Fruit fly (Drosophila melanogaster) whole organism, embryonic: ENCODE measurements around the gene Vps2.

ENCODE experiments used
- Ada2b ChIP-seq: fragments of 200-800 bp; sonication (Bioruptor generic); IDR thresholded peaks from 2 replicates; pipeline ENCODE4 v1.3.6; 2022; ENCODE audit warnings: missing biosample characterization, missing genetic modification characterization
- Awh ChIP-seq: fragments of 200-800 bp; sonication (Bioruptor generic); IDR thresholded peaks from 2 replicates; pipeline ENCODE4, ENCODE4 v1.3.6; 2022; ENCODE audit warnings: missing biosample characterization, missing genetic modification characterization
- C15 ChIP-seq: fragments of 200-800 bp; sonication (Bioruptor generic); IDR thresholded peaks from 3 replicates; pipeline ENCODE4 v1.3.6; 2022; ENCODE audit warnings: missing biosample characterization, missing genetic modification characterization
- CG10209 ChIP-seq: fragments of 200-800 bp; sonication (Bioruptor generic); optimal IDR thresholded peaks from 3 replicates; lab custom pipeline; 2017; ENCODE audit warnings: missing biosample characterization, mild to moderate bottlenecking, missing genetic modification characterization, missing genetic modification reagents
- CG10462 ChIP-seq: fragments of 200-800 bp; sonication (Bioruptor generic); optimal IDR thresholded peaks from 2 replicates; lab custom pipeline; 2016; ENCODE audit warnings: missing biosample characterization, missing genetic modification characterization
- CG10543 ChIP-seq: fragments of 200-800 bp; sonication (Bioruptor generic); optimal IDR thresholded peaks from 3 replicates; lab custom pipeline; 2017; ENCODE audit warnings: missing biosample characterization, mild to moderate bottlenecking, missing genetic modification characterization, moderate library complexity
- CG11093 ChIP-seq: fragments of 200-800 bp; sonication (Bioruptor generic); IDR thresholded peaks from 3 replicates; pipeline ENCODE4 v1.3.6; 2022; ENCODE audit warnings: missing biosample characterization, missing genetic modification characterization
- CG12071 ChIP-seq: fragments of 200-800 bp; sonication (Bioruptor generic); optimal IDR thresholded peaks from 3 replicates; lab custom pipeline; 2018; ENCODE audit warnings: missing biosample characterization, mild to moderate bottlenecking, missing genetic modification characterization
- CG1233 ChIP-seq: fragments of 200-800 bp; sonication (Bioruptor generic); optimal IDR thresholded peaks from 4 replicates; lab custom pipeline; 2018; ENCODE audit warnings: missing biosample characterization, mild to moderate bottlenecking, missing genetic modification characterization
- CG13624 ChIP-seq: fragments of 200-800 bp; sonication (Bioruptor generic); optimal IDR thresholded peaks from 2 replicates; lab custom pipeline; 2016; ENCODE audit warnings: missing biosample characterization, missing genetic modification characterization
- CG14965 ChIP-seq: fragments of 200-800 bp; sonication (Bioruptor generic); optimal IDR thresholded peaks from 2 replicates; lab custom pipeline; 2016; ENCODE audit warnings: missing biosample characterization, missing genetic modification characterization, borderline replicate concordance
- CG15269 ChIP-seq: fragments of 200-800 bp; sonication (Bioruptor generic); optimal IDR thresholded peaks from 2 replicates; lab custom pipeline; 2018; ENCODE audit warnings: missing biosample characterization, mild to moderate bottlenecking, missing genetic modification characterization, moderate library complexity
- CG1602 ChIP-seq: fragments of 200-800 bp; sonication (Bioruptor generic); optimal IDR thresholded peaks from 3 replicates; lab custom pipeline; 2016; ENCODE audit warnings: missing biosample characterization, missing genetic modification characterization
- CG16815 ChIP-seq: fragments of 200-800 bp; sonication (Bioruptor generic); optimal IDR thresholded peaks from 3 replicates; lab custom pipeline; 2017; ENCODE audit warnings: missing biosample characterization, mild to moderate bottlenecking, missing genetic modification characterization
- CG16863 ChIP-seq: fragments of 200-800 bp; sonication (Bioruptor generic); optimal IDR thresholded peaks from 3 replicates; lab custom pipeline; 2016; ENCODE audit warnings: missing biosample characterization, missing genetic modification characterization
- CG18599 ChIP-seq: fragments of 200-800 bp; sonication (Bioruptor generic); optimal IDR thresholded peaks from 3 replicates; lab custom pipeline; 2017; ENCODE audit warnings: missing biosample characterization, missing genetic modification characterization, mild to moderate bottlenecking, moderate library complexity, missing genetic modification reagents
- CG30431 ChIP-seq: fragments of 200-800 bp; sonication (Bioruptor generic); optimal IDR thresholded peaks from 2 replicates; lab custom pipeline; 2017; ENCODE audit warnings: missing biosample characterization, missing genetic modification characterization
- CG3847 ChIP-seq: fragments of 200-800 bp; sonication (Bioruptor generic); IDR thresholded peaks from 2 replicates; pipeline ENCODE4 v1.3.6; 2022; ENCODE audit warnings: missing biosample characterization, missing genetic modification characterization
- CG4360 ChIP-seq: fragments of 200-800 bp; sonication (Bioruptor generic); IDR thresholded peaks from 2 replicates; pipeline ENCODE4 v1.3.6; 2022; ENCODE audit warnings: missing biosample characterization, missing genetic modification characterization
- CG8290 ChIP-seq, 3 experiments: fragments of 200-800 bp; sonication (Bioruptor generic); optimal IDR thresholded peaks; 2 replicates each; lab custom pipeline; 2016 to 2019; ENCODE audit warnings: missing biosample characterization in 3 of 3, missing genetic modification characterization in 3 of 3, mild to moderate bottlenecking in 2 of 3, moderate library complexity in 1 of 3
- CrebB ChIP-seq: fragments of 200-800 bp; sonication (Bioruptor generic); optimal IDR thresholded peaks from 3 replicates; lab custom pipeline; 2018; ENCODE audit warnings: missing biosample characterization, mild to moderate bottlenecking, missing genetic modification characterization
- Dip2 ChIP-seq: fragments of 200-800 bp; sonication (Bioruptor generic); IDR thresholded peaks from 2 replicates; pipeline ENCODE4 v1.3.6; 2022; ENCODE audit warnings: missing biosample characterization, missing genetic modification characterization
- Eip74EF ChIP-seq, 2 experiments: fragments of 200-800 bp in 1 of 2; fragments of >200 bp in 1 of 2; sonication (Bioruptor generic) in 1 of 2; optimal IDR thresholded peaks; 2 replicates each; lab custom pipeline; 2017 to 2019; ENCODE audit warnings: missing biosample characterization in 2 of 2, missing genetic modification characterization in 2 of 2, mild to moderate bottlenecking in 1 of 2, moderate library complexity in 1 of 2
- Ets97D ChIP-seq: fragments of 200-800 bp; sonication (Bioruptor generic); optimal IDR thresholded peaks from 3 replicates; lab custom pipeline; 2016; ENCODE audit warnings: missing biosample characterization, missing genetic modification characterization
- HLH3B ChIP-seq: fragments of 200-800 bp; sonication (Bioruptor generic); IDR thresholded peaks from 2 replicates; pipeline ENCODE4 v1.3.6; 2022; ENCODE audit warnings: missing biosample characterization, missing genetic modification characterization
- Hmx ChIP-seq: fragments of 200-800 bp; sonication (Bioruptor generic); optimal IDR thresholded peaks from 2 replicates; lab custom pipeline; 2016; ENCODE audit warnings: missing biosample characterization, missing genetic modification characterization
- Kr ChIP-seq: fragments of 200-800 bp; sonication (Bioruptor generic); optimal IDR thresholded peaks from 2 replicates; lab custom pipeline; 2017; ENCODE audit warnings: missing biosample characterization, mild to moderate bottlenecking, missing genetic modification characterization
- Nf-YC ChIP-seq: fragments of 200-800 bp; optimal IDR thresholded peaks from 3 replicates; lab custom pipeline; 2019; ENCODE audit warnings: missing biosample characterization, mild to moderate bottlenecking, missing genetic modification characterization, moderate library complexity
- Oli ChIP-seq: fragments of 200-800 bp; sonication (Bioruptor generic); optimal IDR thresholded peaks from 2 replicates; lab custom pipeline; 2018; ENCODE audit warnings: missing biosample characterization, mild to moderate bottlenecking, missing genetic modification characterization, moderate library complexity
- Scr ChIP-seq: fragments of 200-800 bp; sonication (Bioruptor generic); IDR thresholded peaks from 2 replicates; pipeline ENCODE4 v1.3.6; 2022; ENCODE audit warnings: missing biosample characterization, missing genetic modification characterization; ENCODE audit not compliant: partially characterized antibody
- Ssrp ChIP-seq: fragments of 200-800 bp; sonication (Bioruptor generic); optimal IDR thresholded peaks from 2 replicates; lab custom pipeline; 2018; ENCODE audit warnings: missing biosample characterization, mild to moderate bottlenecking, missing genetic modification characterization, moderate library complexity
- YL-1 ChIP-seq: fragments of 200-800 bp; sonication (Bioruptor generic); optimal IDR thresholded peaks from 3 replicates; lab custom pipeline; 2017; ENCODE audit warnings: missing biosample characterization, mild to moderate bottlenecking, missing genetic modification characterization
- az2 ChIP-seq: fragments of 200-800 bp; sonication (Bioruptor generic); optimal IDR thresholded peaks from 3 replicates; lab custom pipeline; 2016; ENCODE audit warnings: missing biosample characterization, missing genetic modification characterization
- crp ChIP-seq, 2 experiments: fragments of 200-800 bp; sonication (Bioruptor generic); optimal IDR thresholded peaks; 2 replicates in 1 of 2; 3 replicates in 1 of 2; lab custom pipeline; 2017; ENCODE audit warnings: missing biosample characterization in 2 of 2, missing genetic modification characterization in 2 of 2, mild to moderate bottlenecking in 1 of 2, moderate library complexity in 1 of 2
- dysf ChIP-seq: fragments of 200-800 bp; sonication (Bioruptor generic); IDR thresholded peaks from 3 replicates; pipeline ENCODE4 v1.3.6; 2022; ENCODE audit warnings: missing biosample characterization, missing genetic modification characterization
- exex ChIP-seq: fragments of 200-800 bp; sonication (Bioruptor generic); optimal IDR thresholded peaks from 4 replicates; lab custom pipeline; 2018; ENCODE audit warnings: missing biosample characterization, mild to moderate bottlenecking, missing genetic modification characterization, moderate library complexity
- fu2 ChIP-seq: fragments of 200-800 bp; sonication (Bioruptor generic); optimal IDR thresholded peaks from 2 replicates; lab custom pipeline; 2016; ENCODE audit warnings: missing biosample characterization, missing genetic modification characterization
- grn ChIP-seq: fragments of 200-800 bp; sonication (Bioruptor generic); optimal IDR thresholded peaks from 3 replicates; lab custom pipeline; 2017; ENCODE audit warnings: missing biosample characterization, missing genetic modification characterization
- insv ChIP-seq, 2 experiments: fragments of 200-800 bp; sonication (Bioruptor generic); optimal IDR thresholded peaks; 3 replicates each; lab custom pipeline; 2016 to 2018; ENCODE audit warnings: missing biosample characterization in 2 of 2, missing genetic modification characterization in 2 of 2
- jigr1 ChIP-seq: fragments of 200-800 bp; sonication (Bioruptor generic); IDR thresholded peaks from 3 replicates; pipeline ENCODE4 v1.3.6; 2022; ENCODE audit warnings: missing biosample characterization, missing genetic modification characterization
- pho ChIP-seq: fragments of 200-800 bp; sonication (Bioruptor generic); optimal IDR thresholded peaks from 2 replicates; lab custom pipeline; 2016; ENCODE audit warnings: missing biosample characterization, missing genetic modification characterization
- seq ChIP-seq: fragments of 200-800 bp; sonication (Bioruptor generic); IDR thresholded peaks from 2 replicates; pipeline ENCODE4 v1.3.6; 2022; ENCODE audit warnings: missing biosample characterization, missing genetic modification characterization
- sisA ChIP-seq: fragments of 200-800 bp; sonication (Bioruptor generic); IDR thresholded peaks from 2 replicates; pipeline ENCODE4 v1.3.6; 2022; ENCODE audit warnings: missing biosample characterization, missing genetic modification characterization
- tin ChIP-seq: fragments of 200-800 bp; sonication (Bioruptor generic); optimal IDR thresholded peaks from 3 replicates; lab custom pipeline; 2016; ENCODE audit warnings: missing biosample characterization, missing genetic modification characterization
- tna ChIP-seq: fragments of 200-800 bp; sonication (Bioruptor generic); IDR thresholded peaks from 2 replicates; pipeline ENCODE4 v1.3.6; 2022; ENCODE audit warnings: missing biosample characterization, missing genetic modification characterization; ENCODE audit not compliant: partially characterized antibody
- trem ChIP-seq: fragments of 200-800 bp; optimal IDR thresholded peaks from 3 replicates; lab custom pipeline; 2019; ENCODE audit warnings: missing biosample characterization, mild to moderate bottlenecking, missing genetic modification characterization, moderate library complexity
- usp ChIP-seq: fragments of >200 bp; optimal IDR thresholded peaks from 2 replicates; lab custom pipeline; 2017; ENCODE audit warnings: missing biosample characterization, missing genetic modification characterization

Gene Vps2

dm6 chr3R:26017771-26018731 lies 34.6 kb upstream of the Vps2 start (continued):
- TF ChIP-seq crp (GFP tag; optimal IDR thresholded peaks at IDR 0.05; lab: Kevin White, UChicago): peak in 1 of 2 experiments; percentile 34
- TF ChIP-seq CG13624 (GFP tag; lab: Kevin White, UChicago): no peak
- no peak for TF ChIP-seq exex
- peak; percentile 79 for TF ChIP-seq trem (tag; lab: Kevin White, UChicago)
- TF ChIP-seq sisA (GFP tag; lab: Robert Waterston, UW): peak; percentile 42; the same call in 1 of the 2 replicates
- TF ChIP-seq tna (GFP tag; lab: Robert Waterston, UW): no peak
- TF ChIP-seq insv (GFP tag; optimal IDR thresholded peaks at IDR 0.05; lab: Kevin White, UChicago): peak in 1 of 2 experiments; percentile 81
- peak; percentile 95 for TF ChIP-seq Kr
- TF ChIP-seq Hmx (GFP tag; lab: Kevin White, UChicago): no peak
- TF ChIP-seq seq (GFP tag; lab: Robert Waterston, UW): no peak
- TF ChIP-seq Awh (GFP tag; lab: Robert Waterston, UW): peak; percentile 50
- peak; percentile 83 for TF ChIP-seq CG30431 (GFP tag; lab: Kevin White, UChicago)
- peak; percentile 70 for TF ChIP-seq CG8290 (GFP tag; optimal IDR thresholded peaks at IDR 0.05; lab: Kevin White, UChicago)
- peak in 1 of 2 experiments; percentile 77 for TF ChIP-seq CG8290 (tag; optimal IDR thresholded peaks at IDR 0.05; lab: Kevin White, UChicago)
- peak; percentile 70 for TF ChIP-seq tin (GFP tag; lab: Kevin White, UChicago)
- TF ChIP-seq CG16863 (GFP tag; lab: Kevin White, UChicago): no peak
- peak; percentile 58 for TF ChIP-seq HLH3B
- TF ChIP-seq Oli (tag; lab: Kevin White, UChicago): peak; percentile 88
- 0 out of 3 replicates have a peak, but pooled peaks have one; percentile 30 for TF ChIP-seq CG11093
- no peak for TF ChIP-seq CG14965 (GFP tag; lab: Kevin White, UChicago)
- TF ChIP-seq grn: no peak
- TF ChIP-seq Scr (GFP tag; lab: Robert Waterston, UW): no peak
- peak; percentile 48 for TF ChIP-seq CrebB (tag; lab: Kevin White, UChicago)
- peak; percentile 44 for TF ChIP-seq Ada2b (GFP tag; lab: Robert Waterston, UW)
- TF ChIP-seq Ets97D (GFP tag; lab: Kevin White, UChicago): no peak
- no peak for TF ChIP-seq pho (GFP tag; lab: Kevin White, UChicago)
- peak; percentile 87 for TF ChIP-seq CG4360 (GFP tag; lab: Robert Waterston, UW)
- no peak for TF ChIP-seq CG10543 (GFP tag; lab: Kevin White, UChicago)
- peak; percentile 45 for TF ChIP-seq YL-1 (GFP tag; lab: Kevin White, UChicago)
- peak; percentile 69 for TF ChIP-seq CG18599 (GFP tag; lab: Kevin White, UChicago)
- peak; percentile 91 for TF ChIP-seq CG16815 (GFP tag; lab: Kevin White, UChicago)
- peak; percentile 76 for TF ChIP-seq az2 (GFP tag; lab: Kevin White, UChicago)
- TF ChIP-seq Nf-YC (tag; lab: Kevin White, UChicago): no peak
- peak; percentile 53; the same call in 1 of the 3 replicates for TF ChIP-seq dysf (GFP tag; lab: Robert Waterston, UW)
- no peak for TF ChIP-seq jigr1
- TF ChIP-seq CG10462 (GFP tag; lab: Kevin White, UChicago): peak; percentile 72
- peak; percentile 86 for TF ChIP-seq CG1233 (GFP tag; lab: Kevin White, UChicago)
- TF ChIP-seq CG10209 (GFP tag; lab: Kevin White, UChicago): peak; percentile 84
- TF ChIP-seq fu2: no peak
- TF ChIP-seq CG3847 (GFP tag; lab: Robert Waterston, UW): peak; percentile 15; the same call in 1 of the 2 replicates
- peak; percentile 92 for TF ChIP-seq Ssrp
- TF ChIP-seq CG1602 (GFP tag; lab: Kevin White, UChicago): peak; percentile 82
- TF ChIP-seq CG12071 (GFP tag; lab: Kevin White, UChicago): no peak
- TF ChIP-seq C15 (GFP tag; lab: Robert Waterston, UW): no peak
- no peak for TF ChIP-seq usp (GFP tag; lab: Kevin White, UChicago)
- TF ChIP-seq Dip2 (GFP tag; lab: Robert Waterston, UW): no peak
- peak; percentile 75 for TF ChIP-seq CG15269 (tag; lab: Kevin White, UChicago)
- TF ChIP-seq Eip74EF (GFP tag; optimal IDR thresholded peaks at IDR 0.05; lab: Kevin White, UChicago): peak in 1 of 2 experiments; percentile 73
